5 fruit fly cellular contexts compared by ENCODE assay signal in the genomic region with DNA sequence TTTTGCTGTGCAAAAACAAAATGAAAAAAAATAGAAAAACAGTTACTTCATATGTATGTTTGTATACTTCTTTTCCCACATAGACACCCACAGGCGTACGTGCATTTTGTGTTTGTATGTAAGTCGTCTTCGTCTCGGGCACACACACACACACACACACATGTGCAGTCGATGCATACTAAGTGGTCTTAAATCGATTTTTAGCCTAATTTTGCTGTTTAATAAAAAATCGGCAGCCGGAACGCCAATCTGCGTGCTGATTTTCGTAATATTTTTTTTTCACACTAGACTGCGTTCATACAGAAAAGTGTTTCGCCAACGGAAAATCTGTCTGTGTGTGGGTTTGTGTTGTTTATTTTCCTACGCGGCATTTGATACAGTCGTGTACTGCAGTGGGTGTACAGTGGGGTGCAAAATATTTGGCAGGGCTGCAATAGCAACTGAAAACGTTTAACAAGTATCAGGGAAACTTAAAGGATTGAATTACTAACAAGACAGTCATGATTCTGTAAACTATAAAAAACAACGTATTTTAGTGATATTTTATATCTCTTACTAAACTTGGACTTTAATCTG.
TF ChIP-seq lines count a peak whose summit lies in the region.

No protein-coding gene starts in this region.

- no peak for TF ChIP-seq CTCF in whole organism, embryonic (GFP tag; optimal IDR thresholded peaks at IDR 0.05; lab: Kevin White, UChicago)

TF ChIP-seq in whole organism, adult, 20 proteins besides CTCF, POLR2A, EP300 and RAD21 (continues in another document):
- peak; percentile 45 for TF ChIP-seq Hr96 (GFP tag; optimal IDR thresholded peaks at IDR 0.05; lab: Kevin White, UChicago)
- TF ChIP-seq CG11617 (GFP tag; optimal IDR thresholded peaks at IDR 0.05; lab: Kevin White, UChicago), result peak; percentile 64
- TF ChIP-seq Clk (GFP tag; optimal IDR thresholded peaks at IDR 0.05; lab: Kevin White, UChicago), result peak; percentile 33
- no peak for TF ChIP-seq CG5204 (GFP tag; optimal IDR thresholded peaks at IDR 0.05; lab: Kevin White, UChicago)
- peak; percentile 39 for TF ChIP-seq CG7101 (tag; optimal IDR thresholded peaks at IDR 0.05; lab: Kevin White, UChicago)
- TF ChIP-seq toe (GFP tag; optimal IDR thresholded peaks at IDR 0.05; lab: Kevin White, UChicago), result no peak
- TF ChIP-seq Mnt (GFP tag; optimal IDR thresholded peaks at IDR 0.05; lab: Kevin White, UChicago), result peak; percentile 73
- peak; percentile 3 for TF ChIP-seq ovo (GFP tag; optimal IDR thresholded peaks at IDR 0.05; lab: Kevin White, UChicago)
- TF ChIP-seq tj (GFP tag; optimal IDR thresholded peaks at IDR 0.05; lab: Kevin White, UChicago), result peak; percentile 40
- peak; percentile 41 for TF ChIP-seq CG12768 (GFP tag; optimal IDR thresholded peaks at IDR 0.05; lab: Kevin White, UChicago)
- TF ChIP-seq CG33017 (tag; optimal IDR thresholded peaks at IDR 0.05; lab: Kevin White, UChicago), result peak; percentile 53
- TF ChIP-seq cic (GFP tag; optimal IDR thresholded peaks at IDR 0.05; lab: Kevin White, UChicago), result peak; percentile 79
- TF ChIP-seq CG1620 (GFP tag; optimal IDR thresholded peaks at IDR 0.05; lab: Kevin White, UChicago), result peak; percentile 62
- no peak for TF ChIP-seq CG14711 (tag; optimal IDR thresholded peaks at IDR 0.05; lab: Kevin White, UChicago)
- TF ChIP-seq kay (GFP tag; lab: Kevin White, UChicago; ENCODE audit: borderline replicate concordance), result peak; percentile 84
- no peak for TF ChIP-seq Crg-1 (GFP tag; optimal IDR thresholded peaks at IDR 0.05; lab: Kevin White, UChicago)
- peak; percentile 34 for TF ChIP-seq bab1 (GFP tag; optimal IDR thresholded peaks at IDR 0.05; lab: Kevin White, UChicago)

TF ChIP-seq in whole organism, embryonic, 481 proteins besides CTCF, POLR2A, EP300 and RAD21 (continues in another document):
- peak; percentile 15 for TF ChIP-seq MTF-1 (GFP tag; optimal IDR thresholded peaks at IDR 0.05; lab: Kevin White, UChicago; ENCODE audit: borderline replicate concordance)
- TF ChIP-seq Dbx (GFP tag; IDR thresholded peaks at IDR 0.05; lab: Robert Waterston, UW), result peak; percentile 34; the same call in 1 of the 3 replicates
- no peak for TF ChIP-seq jing (GFP tag; optimal IDR thresholded peaks at IDR 0.05; lab: Kevin White, UChicago)
- TF ChIP-seq Vsx1 (GFP tag; optimal IDR thresholded peaks at IDR 0.05; lab: Kevin White, UChicago), result peak; percentile 28
- TF ChIP-seq gro (GFP tag; optimal IDR thresholded peaks at IDR 0.05; lab: Kevin White, UChicago), result peak; percentile 55
- TF ChIP-seq Hmr (GFP tag; optimal IDR thresholded peaks at IDR 0.05; lab: Kevin White, UChicago), result no peak
- TF ChIP-seq Gsc (GFP tag; IDR thresholded peaks at IDR 0.05; lab: Robert Waterston, UW), result no peak
- no peak for TF ChIP-seq CG15601 (tag; optimal IDR thresholded peaks at IDR 0.05; lab: Kevin White, UChicago)
- peak; percentile 97 for TF ChIP-seq cg (GFP tag; optimal IDR thresholded peaks at IDR 0.05; lab: Kevin White, UChicago)
- TF ChIP-seq CG9215 (GFP tag; IDR thresholded peaks at IDR 0.05; lab: Robert Waterston, UW), result no peak
- TF ChIP-seq pros (GFP tag; optimal IDR thresholded peaks at IDR 0.05; lab: Kevin White, UChicago), result peak; percentile 19
- peak; percentile 60 for TF ChIP-seq CG13624 (GFP tag; optimal IDR thresholded peaks at IDR 0.05; lab: Kevin White, UChicago)
- TF ChIP-seq kah (GFP tag; optimal IDR thresholded peaks at IDR 0.05; lab: Kevin White, UChicago), result peak; percentile 17
- 0 out of 2 replicates have a peak, but pooled peaks have one; percentile 23 for TF ChIP-seq CG3847 (GFP tag; IDR thresholded peaks at IDR 0.05; lab: Robert Waterston, UW)
- peak; percentile 21 for TF ChIP-seq CG33213 (GFP tag; optimal IDR thresholded peaks at IDR 0.05; lab: Kevin White, UChicago)
- no peak for TF ChIP-seq Scr (GFP tag; IDR thresholded peaks at IDR 0.05; lab: Robert Waterston, UW; ENCODE audit: partially characterized antibody)

TF ChIP-seq in whole organism, prepupa, 60 proteins besides CTCF, POLR2A, EP300 and RAD21 (continues in another document):
- TF ChIP-seq svp (GFP tag; lab: Kevin White, UChicago) (no peak), Gug (GFP tag; IDR thresholded peaks at IDR 0.05; lab: Robert Waterston, UW) (0 out of 2 replicates have a peak, but pooled peaks have one; percentile 8), pdm3 (GFP tag; optimal IDR thresholded peaks at IDR 0.05; lab: Kevin White, UChicago) (peak; percentile 54), spab (GFP tag; optimal IDR thresholded peaks at IDR 0.05; lab: Kevin White, UChicago) (no peak), CG11762 (GFP tag; optimal IDR thresholded peaks at IDR 0.05; lab: Kevin White, UChicago; ENCODE audit: insufficient read depth) (peak; percentile 17), CG6854 (GFP tag; optimal IDR thresholded peaks at IDR 0.05; lab: Kevin White, UChicago) (no peak), CG3919 (GFP tag; optimal IDR thresholded peaks at IDR 0.05; lab: Kevin White, UChicago) (peak; percentile 71), eg (GFP tag; IDR thresholded peaks at IDR 0.05; lab: Robert Waterston, UW) (no peak; the same call in 1 of the 3 replicates), CG8319 (GFP tag; optimal IDR thresholded peaks at IDR 0.05; lab: Kevin White, UChicago) (peak; percentile 15), salr (GFP tag; optimal IDR thresholded peaks at IDR 0.05; lab: Kevin White, UChicago) (peak in 1 of 2 experiments; percentile 38), CG7368 (GFP tag; optimal IDR thresholded peaks at IDR 0.05; lab: Kevin White, UChicago) (peak; percentile 48), dsx (GFP tag; optimal IDR thresholded peaks at IDR 0.05; lab: Kevin White, UChicago; ENCODE audit: poor library complexity, severe bottlenecking) (peak; percentile 56), CG31627 (GFP tag; optimal IDR thresholded peaks at IDR 0.05; lab: Kevin White, UChicago) (peak; percentile 62), CG9139 (GFP tag; optimal IDR thresholded peaks at IDR 0.05; lab: Kevin White, UChicago) (no peak), OdsH (GFP tag; optimal IDR thresholded peaks at IDR 0.05; lab: Kevin White, UChicago) (peak; percentile 51), fd85E (GFP tag; optimal IDR thresholded peaks at IDR 0.05; lab: Kevin White, UChicago) (no peak), CG11294 (GFP tag; IDR thresholded peaks at IDR 0.05; lab: Robert Waterston, UW) (no peak)

TF ChIP-seq in whole organism, pupa, 21 proteins besides CTCF, POLR2A, EP300 and RAD21 (continues in another document):
- TF ChIP-seq Ets98B (GFP tag; IDR thresholded peaks at IDR 0.05; lab: Robert Waterston, UW) (peak; percentile 71), gl (tag; optimal IDR thresholded peaks at IDR 0.05; lab: Kevin White, UChicago) (peak; percentile 80), CG15710 (tag; optimal IDR thresholded peaks at IDR 0.05; lab: Kevin White, UChicago) (peak; percentile 27), CG34367 (tag; optimal IDR thresholded peaks at IDR 0.05; lab: Kevin White, UChicago) (peak; percentile 52), rn (GFP tag; IDR thresholded peaks at IDR 0.05; lab: Robert Waterston, UW) (no peak), fd96Ca (GFP tag; IDR thresholded peaks at IDR 0.05; lab: Robert Waterston, UW) (no peak; the same call in 2 of the 3 replicates), Snoo (tag; optimal IDR thresholded peaks at IDR 0.05; lab: Kevin White, UChicago) (no peak), CG9948 (tag; optimal IDR thresholded peaks at IDR 0.05; lab: Kevin White, UChicago) (peak; percentile 30), CG4496 (GFP tag; IDR thresholded peaks at IDR 0.05; lab: Robert Waterston, UW) (peak; percentile 68), D1 (tag; optimal IDR thresholded peaks at IDR 0.05; lab: Kevin White, UChicago) (peak; percentile 57), CG10348 (GFP tag; IDR thresholded peaks at IDR 0.05; lab: Robert Waterston, UW) (no peak), CG32121 (GFP tag; IDR thresholded peaks at IDR 0.05; lab: Robert Waterston, UW) (peak; percentile 74), EcR (GFP tag; optimal IDR thresholded peaks at IDR 0.05; lab: Kevin White, UChicago) (no peak), CG14655 (GFP tag; optimal IDR thresholded peaks at IDR 0.05; lab: Kevin White, UChicago) (no peak), CG8301 (tag; optimal IDR thresholded peaks at IDR 0.05; lab: Kevin White, UChicago) (peak; percentile 56), CG12605 (GFP tag; IDR thresholded peaks at IDR 0.05; lab: Robert Waterston, UW) (peak; percentile 63), CG8159 (tag; optimal IDR thresholded peaks at IDR 0.05; lab: Kevin White, UChicago) (no peak), Pif1A (GFP tag; optimal IDR thresholded peaks at IDR 0.05; lab: Kevin White, UChicago) (peak; percentile 65), CG13204 (GFP tag; optimal IDR thresholded peaks at IDR 0.05; lab: Kevin White, UChicago) (no peak)

TF ChIP-seq in whole organism, wandering third instar larva, 38 proteins besides CTCF, POLR2A, EP300 and RAD21 (continues in another document):
- TF ChIP-seq dl (GFP tag; optimal IDR thresholded peaks at IDR 0.05; lab: Kevin White, UChicago; ENCODE audit: insufficient read depth in 1 of 2, partially characterized antibody in 2 of 2) (no peak), psq (GFP tag; optimal IDR thresholded peaks at IDR 0.05; lab: Kevin White, UChicago) (peak; percentile 47), rgr (GFP tag; optimal IDR thresholded peaks at IDR 0.05; lab: Kevin White, UChicago) (peak; percentile 76), Dfd (GFP tag; optimal IDR thresholded peaks at IDR 0.05; lab: Kevin White, UChicago) (peak; percentile 57), Vsx2 (GFP tag; optimal IDR thresholded peaks at IDR 0.05; lab: Kevin White, UChicago; ENCODE audit: partially characterized antibody) (no peak), Hnf4 (GFP tag; optimal IDR thresholded peaks at IDR 0.05; lab: Kevin White, UChicago) (peak; percentile 50), CG32264 (GFP tag; optimal IDR thresholded peaks at IDR 0.05; lab: Kevin White, UChicago) (peak; percentile 11), GATAd (GFP tag; optimal IDR thresholded peaks at IDR 0.05; lab: Kevin White, UChicago) (no peak), CG9705 (GFP tag; optimal IDR thresholded peaks at IDR 0.05; lab: Kevin White, UChicago) (no peak), sv (GFP tag; optimal IDR thresholded peaks at IDR 0.05; lab: Kevin White, UChicago) (no peak), Jra (GFP tag; optimal IDR thresholded peaks at IDR 0.05; lab: Kevin White, UChicago) (peak; percentile 33), br (GFP tag; optimal IDR thresholded peaks at IDR 0.05; lab: Kevin White, UChicago) (peak; percentile 20), dsf (GFP tag; optimal IDR thresholded peaks at IDR 0.05; lab: Kevin White, UChicago; ENCODE audit: borderline replicate concordance) (no peak), Dif (GFP tag; optimal IDR thresholded peaks at IDR 0.05; lab: Kevin White, UChicago; ENCODE audit: partially characterized antibody) (no peak), foxo (GFP tag; optimal IDR thresholded peaks at IDR 0.05; lab: Kevin White, UChicago) (peak in 1 of 2 experiments; percentile 73), Abd-B (GFP tag; optimal IDR thresholded peaks at IDR 0.05; lab: Kevin White, UChicago) (no peak), Sp1 (GFP tag; optimal IDR thresholded peaks at IDR 0.05; lab: Kevin White, UChicago) (peak; percentile 25), usp (GFP tag; optimal IDR thresholded peaks at IDR 0.05; lab: Kevin White, UChicago) (no peak), sage (GFP tag; optimal IDR thresholded peaks at IDR 0.05; lab: Kevin White, UChicago) (no peak), jim (GFP tag; optimal IDR thresholded peaks at IDR 0.05; lab: Kevin White, UChicago) (peak; percentile 79), ey (GFP tag; optimal IDR thresholded peaks at IDR 0.05; lab: Kevin White, UChicago) (peak; percentile 34)
